Fruit fly (Drosophila melanogaster) whole organism, embryonic: Measurements from ENCODE around the gene Sbf.
A peak's percentile ranks its signal among the peaks of the same experiment; 100 is the strongest.

ENCODE experiments used
- ATbp ChIP-seq: fragments of 200-800 bp; sonication (Bioruptor generic); optimal IDR thresholded peaks from 2 replicates; lab custom pipeline; 2017; ENCODE audit warnings: missing biosample characterization, mild to moderate bottlenecking, missing genetic modification characterization, missing genetic modification reagents
- Atf6 ChIP-seq: fragments of 200-800 bp; sonication (Bioruptor generic); IDR thresholded peaks from 2 replicates; pipeline ENCODE4 v1.3.6; 2022; ENCODE audit warnings: missing biosample characterization, missing genetic modification characterization
- B-H2 ChIP-seq: fragments of 200-800 bp; sonication (Bioruptor generic); optimal IDR thresholded peaks from 2 replicates; lab custom pipeline; 2018; ENCODE audit warnings: missing biosample characterization, mild to moderate bottlenecking, missing genetic modification characterization
- CG10147 ChIP-seq: fragments of 200-800 bp; sonication (Bioruptor generic); optimal IDR thresholded peaks from 2 replicates; lab custom pipeline; 2019; ENCODE audit warnings: missing biosample characterization, mild to moderate bottlenecking, missing genetic modification characterization, moderate library complexity
- CG10274 ChIP-seq: fragments of 200-800 bp; sonication (Bioruptor generic); optimal IDR thresholded peaks from 3 replicates; lab custom pipeline; 2017; ENCODE audit warnings: missing biosample characterization, mild to moderate bottlenecking, missing genetic modification characterization
- CG10462 ChIP-seq: fragments of 200-800 bp; sonication (Bioruptor generic); optimal IDR thresholded peaks from 2 replicates; lab custom pipeline; 2016; ENCODE audit warnings: missing biosample characterization, missing genetic modification characterization
- CG10979 ChIP-seq: fragments of 200-800 bp; sonication (Bioruptor generic); optimal IDR thresholded peaks from 2 replicates; lab custom pipeline; 2018; ENCODE audit warnings: missing biosample characterization, mild to moderate bottlenecking, missing genetic modification characterization, moderate library complexity
- CG12104 ChIP-seq: fragments of 200-800 bp; sonication (Bioruptor generic); optimal IDR thresholded peaks from 3 replicates; lab custom pipeline; 2016; ENCODE audit warnings: missing biosample characterization, missing genetic modification characterization
- CG12219 ChIP-seq: fragments of 200-800 bp; sonication (Bioruptor generic); optimal IDR thresholded peaks from 3 replicates; lab custom pipeline; 2018; ENCODE audit warnings: missing biosample characterization, mild to moderate bottlenecking, missing genetic modification characterization
- CG13123 ChIP-seq: fragments of 200-800 bp; sonication (Bioruptor generic); optimal IDR thresholded peaks from 2 replicates; lab custom pipeline; 2016; ENCODE audit warnings: missing biosample characterization, missing genetic modification characterization
- CG14965 ChIP-seq: fragments of 200-800 bp; sonication (Bioruptor generic); optimal IDR thresholded peaks from 2 replicates; lab custom pipeline; 2016; ENCODE audit warnings: missing biosample characterization, missing genetic modification characterization, borderline replicate concordance
- CG15073 ChIP-seq: fragments of 200-800 bp; sonication (Bioruptor generic); optimal IDR thresholded peaks from 2 replicates; lab custom pipeline; 2016; ENCODE audit warnings: missing biosample characterization, missing genetic modification characterization
- CG16863 ChIP-seq: fragments of 200-800 bp; sonication (Bioruptor generic); optimal IDR thresholded peaks from 3 replicates; lab custom pipeline; 2016; ENCODE audit warnings: missing biosample characterization, missing genetic modification characterization
- CG17912 ChIP-seq: fragments of 200-800 bp; sonication (Bioruptor generic); optimal IDR thresholded peaks from 2 replicates; lab custom pipeline; 2018; ENCODE audit warnings: missing biosample characterization, mild to moderate bottlenecking, missing genetic modification characterization
- CG2202 ChIP-seq: fragments of 200-800 bp; sonication (Bioruptor generic); optimal IDR thresholded peaks from 2 replicates; lab custom pipeline; 2018; ENCODE audit warnings: missing biosample characterization, mild to moderate bottlenecking, missing genetic modification characterization
- CG30431 ChIP-seq: fragments of 200-800 bp; sonication (Bioruptor generic); optimal IDR thresholded peaks from 2 replicates; lab custom pipeline; 2017; ENCODE audit warnings: missing biosample characterization, missing genetic modification characterization
- CG31441 ChIP-seq: fragments of 200-800 bp; sonication (Bioruptor generic); IDR thresholded peaks from 2 replicates; pipeline ENCODE4 v1.3.6; 2022; ENCODE audit warnings: missing biosample characterization, missing genetic modification characterization
- CG33213 ChIP-seq: fragments of 200-800 bp; sonication (Bioruptor generic); optimal IDR thresholded peaks from 3 replicates; lab custom pipeline; 2016; ENCODE audit warnings: missing biosample characterization, missing genetic modification characterization
- CG4404 ChIP-seq: fragments of 200-800 bp; sonication (Bioruptor generic); IDR thresholded peaks from 2 replicates; pipeline ENCODE4 v1.3.6; 2022; ENCODE audit warnings: missing biosample characterization, missing genetic modification characterization
- CG5245 ChIP-seq: fragments of 200-800 bp; sonication (Bioruptor generic); optimal IDR thresholded peaks from 3 replicates; lab custom pipeline; 2016; ENCODE audit warnings: missing biosample characterization, missing genetic modification characterization
- CG5953 ChIP-seq: fragments of 200-800 bp; sonication (Bioruptor generic); IDR thresholded peaks from 2 replicates; pipeline ENCODE4 v1.3.6; 2022; ENCODE audit warnings: missing biosample characterization, missing genetic modification characterization
- CG6254 ChIP-seq: fragments of 200-800 bp; sonication (Bioruptor generic); optimal IDR thresholded peaks from 3 replicates; lab custom pipeline; 2017; ENCODE audit warnings: mild to moderate bottlenecking, missing biosample characterization, missing genetic modification reagents, missing genetic modification characterization
- CG7786 ChIP-seq: fragments of 200-800 bp; sonication (Bioruptor generic); optimal IDR thresholded peaks from 2 replicates; lab custom pipeline; 2016; ENCODE audit warnings: missing biosample characterization, missing genetic modification characterization
- CG7928 ChIP-seq: fragments of 200-800 bp; sonication (Bioruptor generic); optimal IDR thresholded peaks from 2 replicates; lab custom pipeline; 2017; ENCODE audit warnings: missing biosample characterization, mild to moderate bottlenecking, missing genetic modification characterization
- CG8281 ChIP-seq: fragments of 200-800 bp; sonication (Bioruptor generic); optimal IDR thresholded peaks from 2 replicates; lab custom pipeline; 2018; ENCODE audit warnings: missing biosample characterization, mild to moderate bottlenecking, missing genetic modification characterization, moderate library complexity
- Dip3 ChIP-seq: fragments of 200-800 bp; sonication (Bioruptor generic); optimal IDR thresholded peaks from 3 replicates; lab custom pipeline; 2016; ENCODE audit warnings: missing biosample characterization, missing genetic modification characterization
- Elba2 ChIP-seq: fragments of 200-800 bp; sonication (Bioruptor generic); optimal IDR thresholded peaks from 3 replicates; lab custom pipeline; 2016; ENCODE audit warnings: missing biosample characterization, missing genetic modification characterization
- Hr3 ChIP-seq: fragments of 200-800 bp; sonication (Bioruptor generic); optimal IDR thresholded peaks from 3 replicates; lab custom pipeline; 2016; ENCODE audit warnings: missing biosample characterization, missing genetic modification characterization
- Neu2 ChIP-seq: fragments of 200-800 bp; sonication (Bioruptor generic); optimal IDR thresholded peaks from 3 replicates; lab custom pipeline; 2016; ENCODE audit warnings: missing biosample characterization, missing genetic modification characterization, borderline replicate concordance
- Nf-YC ChIP-seq: fragments of 200-800 bp; optimal IDR thresholded peaks from 3 replicates; lab custom pipeline; 2019; ENCODE audit warnings: missing biosample characterization, mild to moderate bottlenecking, missing genetic modification characterization, moderate library complexity
- Opbp ChIP-seq: fragments of 200-800 bp; sonication (Bioruptor generic); IDR thresholded peaks from 3 replicates; pipeline ENCODE4 v1.3.6; 2022; ENCODE audit warnings: missing biosample characterization, missing genetic modification characterization; ENCODE audit not compliant: partially characterized antibody
- Ravus ChIP-seq: fragments of 200-800 bp; sonication (Bioruptor generic); IDR thresholded peaks from 2 replicates; pipeline ENCODE4 v1.3.6; 2022; ENCODE audit warnings: missing biosample characterization, missing genetic modification characterization
- aop ChIP-seq: fragments of 200-800 bp; sonication (Bioruptor generic); IDR thresholded peaks from 2 replicates; pipeline ENCODE4 v1.3.6; 2022; ENCODE audit warnings: missing biosample characterization, missing genetic modification characterization
- ash1 ChIP-seq: fragments of 200-800 bp; sonication (Bioruptor generic); optimal IDR thresholded peaks from 2 replicates; lab custom pipeline; 2018; ENCODE audit warnings: missing biosample characterization, mild to moderate bottlenecking, missing genetic modification characterization
- en ChIP-seq: fragments of 200-800 bp; sonication (Bioruptor generic); optimal IDR thresholded peaks from 2 replicates; lab custom pipeline; 2016; ENCODE audit warnings: missing biosample characterization, missing genetic modification characterization
- eyg ChIP-seq: fragments of 200-800 bp; sonication (Bioruptor generic); optimal IDR thresholded peaks from 3 replicates; lab custom pipeline; 2016; ENCODE audit warnings: missing biosample characterization, missing genetic modification characterization
- ftz-f1 ChIP-seq: fragments of 200-800 bp; sonication (Bioruptor generic); optimal IDR thresholded peaks from 2 replicates; lab custom pipeline; 2016; ENCODE audit warnings: missing biosample characterization, missing genetic modification characterization
- hkb ChIP-seq, 2 experiments: fragments of 200-800 bp in 1 of 2; fragments of >200 bp in 1 of 2; sonication (Bioruptor generic) in 1 of 2; IDR thresholded peaks in 1 of 2; optimal IDR thresholded peaks in 1 of 2; 2 replicates each; pipeline versions ENCODE4 v1.3.6 to Lab custom; 2017 to 2022; ENCODE audit warnings: missing biosample characterization in 1 of 2, missing genetic modification characterization in 1 of 2
- hth ChIP-seq: fragments of >200 bp; optimal IDR thresholded peaks from 2 replicates; lab custom pipeline; 2017; ENCODE audit warnings: inconsistent platforms
- jigr1 ChIP-seq: fragments of 200-800 bp; sonication (Bioruptor generic); IDR thresholded peaks from 3 replicates; pipeline ENCODE4 v1.3.6; 2022; ENCODE audit warnings: missing biosample characterization, missing genetic modification characterization
- knrl ChIP-seq: fragments of 200-800 bp; sonication (Bioruptor generic); IDR thresholded peaks from 3 replicates; pipeline ENCODE4 v1.3.6; 2022; ENCODE audit warnings: missing biosample characterization, missing genetic modification characterization; ENCODE audit not compliant: partially characterized antibody
- lmd ChIP-seq: fragments of 200-800 bp; sonication (Bioruptor generic); IDR thresholded peaks from 2 replicates; pipeline ENCODE4 v1.3.6; 2022; ENCODE audit warnings: missing biosample characterization, missing genetic modification characterization
- lov ChIP-seq, 2 experiments: fragments of 200-800 bp in 1 of 2; fragments of >200 bp in 1 of 2; sonication (Bioruptor generic) in 1 of 2; IDR thresholded peaks in 1 of 2; optimal IDR thresholded peaks in 1 of 2; 2 replicates in 1 of 2; 3 replicates in 1 of 2; pipeline versions ENCODE4 v1.3.6 to Lab custom; 2017 to 2022; ENCODE audit warnings: missing biosample characterization in 1 of 2, missing genetic modification characterization in 1 of 2
- pan ChIP-seq, 4 experiments: fragments of >200 bp in 3 of 4; fragments of 200-800 bp in 1 of 4; sonication (Bioruptor generic) in 1 of 4; optimal IDR thresholded peaks in 3 of 4; IDR thresholded peaks in 1 of 4; 2 replicates each; pipeline versions ENCODE4 v1.3.6 to Lab custom; 2017 to 2022; ENCODE audit warnings: missing biosample characterization in 2 of 4, missing genetic modification characterization in 2 of 4, mixed read lengths in 1 of 4
- sim ChIP-seq: fragments of 200-800 bp; sonication (Bioruptor generic); IDR thresholded peaks from 2 replicates; pipeline ENCODE4 v1.3.6; 2022; ENCODE audit warnings: missing biosample characterization, missing genetic modification characterization
- ssp ChIP-seq: fragments of 200-800 bp; sonication (Bioruptor generic); IDR thresholded peaks from 2 replicates; pipeline ENCODE4 v1.3.6; 2022; ENCODE audit warnings: missing biosample characterization, missing genetic modification characterization
- toy ChIP-seq: fragments of 200-800 bp; sonication (Bioruptor generic); IDR thresholded peaks from 2 replicates; pipeline ENCODE4 v1.3.6; 2022; ENCODE audit warnings: missing biosample characterization, missing genetic modification characterization
- zen ChIP-seq: fragments of 200-800 bp; sonication (Bioruptor generic); optimal IDR thresholded peaks from 3 replicates; lab custom pipeline; 2018; ENCODE audit warnings: missing biosample characterization, mild to moderate bottlenecking, missing genetic modification characterization, moderate library complexity

Gene Sbf

DNA sequence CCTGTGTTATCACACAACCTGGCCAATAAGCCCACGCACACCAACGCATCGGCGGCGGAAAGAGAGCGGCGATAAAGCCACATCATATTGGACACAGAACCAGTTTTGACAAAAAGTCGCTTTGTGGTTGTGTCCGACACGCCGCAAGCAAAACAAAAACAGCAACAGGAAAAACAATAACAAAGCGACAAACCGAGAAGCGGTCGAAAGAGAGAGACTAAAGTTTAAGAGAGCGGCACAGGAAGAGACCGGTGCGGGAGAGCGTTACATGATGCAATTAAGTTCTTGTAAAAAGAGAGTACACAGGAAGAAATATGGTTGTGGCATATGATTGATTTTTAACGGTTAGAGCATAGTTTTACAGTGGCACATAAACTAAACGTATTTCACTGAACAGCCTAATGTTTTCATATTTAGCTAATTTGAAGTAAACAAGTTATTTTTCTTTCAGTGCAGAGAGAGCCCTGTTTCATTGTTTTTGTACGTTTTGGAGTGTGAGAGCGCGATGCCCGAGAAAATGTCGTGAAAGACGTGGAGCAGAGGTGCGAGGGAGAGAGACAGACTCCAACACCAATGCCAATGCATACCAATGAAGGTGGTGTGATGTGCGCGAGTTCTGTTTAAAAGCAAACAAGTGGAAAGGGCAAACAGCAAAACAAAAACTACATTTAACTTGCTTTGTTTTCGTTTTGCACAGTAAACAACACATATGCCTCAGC, 35.9 kb downstream of the Sbf start (continued):
- TF ChIP-seq CG30431 (GFP tag; lab: Kevin White, UChicago) (peak; percentile 100), hkb (optimal IDR thresholded peaks at IDR 0.05; lab: Kevin White, UChicago) (no peak), hkb (GFP tag; IDR thresholded peaks at IDR 0.05; lab: Robert Waterston, UW) (no peak), ftz-f1 (GFP tag; lab: Kevin White, UChicago) (peak; percentile 96), toy (GFP tag; lab: Robert Waterston, UW) (no peak), Dip3 (GFP tag; lab: Kevin White, UChicago) (peak; percentile 100), ssp (GFP tag; lab: Robert Waterston, UW) (no peak), pan (optimal IDR thresholded peaks at IDR 0.05; lab: Kevin White, UChicago) (no peak), pan (GFP tag; optimal IDR thresholded peaks at IDR 0.05 in 1 of 2, IDR thresholded peaks at IDR 0.05 in 1 of 2) (no peak), CG15073 (GFP tag; lab: Kevin White, UChicago) (peak; percentile 94), CG5953 (GFP tag; lab: Robert Waterston, UW) (no peak), CG31441 (GFP tag; lab: Robert Waterston, UW) (no peak), Elba2 (GFP tag; lab: Kevin White, UChicago) (peak; percentile 95), CG10979 (tag; lab: Kevin White, UChicago) (peak; percentile 100), knrl (GFP tag; lab: Robert Waterston, UW) (no peak), lmd (GFP tag; lab: Robert Waterston, UW) (no peak), CG8281 (tag; lab: Kevin White, UChicago) (peak; percentile 96), zen (peak; percentile 100), jigr1 (no peak), aop (no peak), Hr3 (GFP tag; lab: Kevin White, UChicago) (peak; percentile 100), eyg (GFP tag; lab: Kevin White, UChicago) (peak; percentile 100), CG10462 (peak; percentile 100), CG7786 (GFP tag; lab: Kevin White, UChicago) (peak; percentile 100), B-H2 (GFP tag; lab: Kevin White, UChicago) (peak; percentile 100), ash1 (GFP tag; lab: Kevin White, UChicago) (peak; percentile 99), CG14965 (peak; percentile 95), CG16863 (GFP tag; lab: Kevin White, UChicago) (peak; percentile 100), CG7928 (GFP tag; lab: Kevin White, UChicago) (peak; percentile 87), Atf6 (no peak), hth (no peak), CG12219 (peak; percentile 100), sim (GFP tag; lab: Robert Waterston, UW) (no peak), Neu2 (peak; percentile 99), CG10147 (GFP tag; lab: Kevin White, UChicago) (peak; percentile 100), ATbp (GFP tag; lab: Kevin White, UChicago) (peak; percentile 100), CG12104 (GFP tag; lab: Kevin White, UChicago) (peak; percentile 100), Nf-YC (tag; lab: Kevin White, UChicago) (peak; percentile 95), CG13123 (GFP tag; lab: Kevin White, UChicago) (peak; percentile 99), CG2202 (peak; percentile 100), en (GFP tag; lab: Kevin White, UChicago) (peak; percentile 100), lov (optimal IDR thresholded peaks at IDR 0.05; lab: Kevin White, UChicago) (no peak), lov (GFP tag; IDR thresholded peaks at IDR 0.05; lab: Robert Waterston, UW) (no peak), CG17912 (GFP tag; lab: Kevin White, UChicago) (peak; percentile 99), CG10274 (GFP tag; lab: Kevin White, UChicago) (peak; percentile 97), CG6254 (GFP tag; lab: Kevin White, UChicago) (peak; percentile 98), CG33213 (peak; percentile 100), Opbp (GFP tag; lab: Robert Waterston, UW) (no peak), CG4404 (no peak), Ravus (GFP tag; lab: Robert Waterston, UW) (no peak), CG5245 (GFP tag; lab: Kevin White, UChicago) (peak; percentile 100)
